Worm (Caenorhabditis elegans) whole organism, mixed stage, embryonic: Measurements from ENCODE around the gene lem-2.

Source experiments
- ces-1 ChIP-seq: fragments of 150-350 bp; optimal IDR thresholded peaks from 2 replicates; lab custom pipeline; 2014; ENCODE audit warnings: missing biosample characterization, missing genetic modification reagents, missing genetic modification characterization
- elt-3 ChIP-seq: fragments of 150-350 bp; optimal IDR thresholded peaks from 2 replicates; lab custom pipeline; 2014; ENCODE audit warnings: missing biosample characterization, missing genetic modification characterization
- mls-2 ChIP-seq: sonication (generic microtip); optimal IDR thresholded peaks from 2 replicates; lab custom pipeline; 2016; ENCODE audit warnings: mild to moderate bottlenecking, missing genetic modification characterization, moderate library complexity, missing compliant biosample characterization
- nhr-12 ChIP-seq: fragments of 150-350 bp; optimal IDR thresholded peaks from 2 replicates; lab custom pipeline; 2014; ENCODE audit warnings: missing biosample characterization, missing genetic modification characterization
- nhr-2 ChIP-seq: fragments of 150-350 bp; optimal IDR thresholded peaks from 2 replicates; lab custom pipeline; 2014; ENCODE audit warnings: missing biosample characterization, missing genetic modification characterization
- nhr-28 ChIP-seq: fragments of 150-350 bp; optimal IDR thresholded peaks from 2 replicates; lab custom pipeline; 2014; ENCODE audit warnings: missing biosample characterization, missing genetic modification characterization
- snpc-4 ChIP-seq: fragments of 150-350 bp; optimal IDR thresholded peaks from 2 replicates; lab custom pipeline; 2014; ENCODE audit warnings: missing biosample characterization, missing genetic modification characterization
- ztf-11 ChIP-seq: fragments of 150-350 bp; optimal IDR thresholded peaks from 2 replicates; lab custom pipeline; 2014; ENCODE audit warnings: missing biosample characterization, missing genetic modification characterization

ce11 chrII:14060439-14060838, 2.8 kb upstream of the lem-2 start, which contains the start of gene W01G7.4:
- TF ChIP-seq nhr-28 (tag; lab: Kevin White, UChicago) (no peak), nhr-2 (tag; lab: Kevin White, UChicago) (no peak), snpc-4 (tag; lab: Kevin White, UChicago) (no peak), nhr-12 (tag; lab: Kevin White, UChicago) (no peak), mls-2 (tag; lab: Kevin White, UChicago) (no peak), elt-3 (no peak), ztf-11 (tag; lab: Kevin White, UChicago) (no peak), ces-1 (GFP tag; lab: Kevin White, UChicago) (no peak)
